Fruit fly (Drosophila melanogaster) whole organism, embryonic: ENCODE measurements around the gene CG42577.

Source experiments
- CG11723 ChIP-seq: fragments of 200-800 bp; sonication (Bioruptor generic); optimal IDR thresholded peaks from 2 replicates; lab custom pipeline; 2017; ENCODE audit warnings: missing biosample characterization, mild to moderate bottlenecking, missing genetic modification characterization
- az2 ChIP-seq: fragments of 200-800 bp; sonication (Bioruptor generic); optimal IDR thresholded peaks from 3 replicates; lab custom pipeline; 2016; ENCODE audit warnings: missing biosample characterization, missing genetic modification characterization

- TF ChIP-seq az2 (GFP tag; lab: Kevin White, UChicago) (no peak), CG11723 (GFP tag; lab: Kevin White, UChicago) (no peak)
Observed at dm6 chrX:20231658-20232057, 27.4 kb upstream of the CG42577 start.
